Worm (Caenorhabditis elegans): Measurements from ENCODE around the gene mig-22.

The mig-22 gene

DNA sequence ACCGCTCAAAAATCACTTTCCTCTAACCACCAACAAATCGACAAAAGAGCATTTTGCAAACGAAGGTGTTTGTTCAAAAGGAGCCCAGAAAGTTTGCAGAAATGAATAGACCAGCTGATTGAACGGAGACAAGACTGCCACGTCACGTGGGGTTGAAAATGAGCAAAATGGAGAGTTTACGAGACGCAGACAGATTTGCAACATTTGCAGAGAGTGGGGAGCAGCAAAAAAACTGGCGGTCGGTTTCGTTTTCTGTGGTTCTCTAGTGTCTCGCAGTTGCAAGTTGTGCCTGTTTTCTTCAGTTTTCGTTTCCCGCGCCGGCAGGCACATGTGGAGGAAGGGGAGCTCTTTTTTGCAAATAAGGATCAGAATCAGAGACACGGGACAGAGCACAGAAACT lies 18.3 kb upstream of the mig-22 start:
- TF ChIP-seq hlh-30 (tag; optimal IDR thresholded peaks at IDR 0.05; ENCODE audit: insufficient read depth) (peak; percentile 58), ceh-18 (tag; optimal IDR thresholded peaks at IDR 0.05) (peak; percentile 65), ceh-30 (tag; optimal IDR thresholded peaks at IDR 0.05) (no peak)

DNA sequence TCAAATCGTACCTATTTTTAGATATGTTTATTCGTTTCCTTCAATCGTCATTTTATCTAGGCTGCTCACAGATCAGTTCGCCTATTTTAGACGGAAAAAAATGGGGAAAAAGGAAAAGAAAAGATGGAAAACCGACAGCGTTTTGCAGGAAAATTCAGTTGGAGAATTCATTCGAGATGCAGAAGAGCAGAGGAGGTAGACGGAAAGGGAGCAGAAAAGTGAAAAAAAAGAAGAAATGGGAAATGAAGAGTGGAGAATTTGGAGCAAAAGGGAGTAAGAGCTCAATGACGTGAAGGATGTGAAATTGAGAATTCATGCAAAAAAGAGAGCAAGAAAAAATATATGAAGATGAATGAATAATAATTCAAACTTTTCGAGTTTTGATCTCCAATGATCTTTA lies 17.4 kb upstream of the mig-22 start:
- TF ChIP-seq syd-9 (tag; optimal IDR thresholded peaks at IDR 0.05), result no peak
- peak; percentile 9 for TF ChIP-seq ceh-18 (tag; optimal IDR thresholded peaks at IDR 0.05)

DNA sequence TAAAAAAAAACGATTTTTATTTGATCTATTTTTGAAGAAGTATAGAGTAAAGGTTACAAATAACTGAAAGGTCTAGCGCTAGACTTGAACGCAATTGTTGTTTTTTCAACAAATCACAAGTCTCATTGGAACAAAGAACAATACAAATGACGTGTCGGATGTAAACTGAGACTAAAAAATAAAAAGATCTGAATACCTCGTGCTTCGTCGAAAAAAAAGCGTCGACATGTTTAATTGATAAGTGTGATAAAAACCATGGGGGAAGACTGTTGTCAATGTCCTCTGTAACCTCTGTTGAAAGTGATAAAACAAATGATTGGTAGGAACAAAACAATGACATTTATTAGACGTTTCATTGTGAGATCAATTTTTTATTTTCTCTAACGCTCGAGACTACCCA lies 15.6 kb upstream of the mig-22 start:
- TF ChIP-seq ama-1 (optimal IDR thresholded peaks at IDR 0.05), result no peak
- no peak for TF ChIP-seq K02D7.2 (tag; optimal IDR thresholded peaks at IDR 0.05)
- TF ChIP-seq sox-4 (tag; optimal IDR thresholded peaks at IDR 0.05), result no peak
- TF ChIP-seq hlh-8 (tag; optimal IDR thresholded peaks at IDR 0.05), result no peak
- TF ChIP-seq ets-4 (tag; optimal IDR thresholded peaks at IDR 0.05), result no peak
- TF ChIP-seq fkh-6 (tag; optimal IDR thresholded peaks at IDR 0.05), result no peak
- TF ChIP-seq C38D4.7 (GFP tag; optimal IDR thresholded peaks at IDR 0.05), result no peak
- no peak for TF ChIP-seq ceh-31 (tag; optimal IDR thresholded peaks at IDR 0.05)
- no peak for TF ChIP-seq sdc-2 (tag; optimal IDR thresholded peaks at IDR 0.05)
- TF ChIP-seq che-1 (tag; optimal IDR thresholded peaks at IDR 0.05), result no peak

DNA sequence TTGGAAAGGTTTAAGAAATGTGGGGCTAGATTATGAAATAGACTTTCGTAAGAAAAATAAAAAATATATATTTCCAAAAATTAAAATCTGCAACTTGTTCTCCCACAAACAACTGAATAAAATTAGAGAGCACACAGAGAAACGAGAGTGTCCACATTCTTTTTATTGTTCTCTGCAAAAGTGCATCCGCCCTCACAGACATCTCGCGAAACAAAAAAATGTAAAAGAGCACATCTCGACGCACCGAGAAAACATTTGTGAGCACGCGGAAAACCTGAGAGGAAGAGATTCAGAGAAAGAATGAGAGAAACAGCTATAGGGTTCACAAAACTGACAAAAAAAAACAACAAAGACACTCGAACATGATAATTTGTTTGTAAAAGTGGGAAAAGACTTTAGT lies 14.9 kb upstream of the mig-22 start:
- TF ChIP-seq ceh-31 (tag; optimal IDR thresholded peaks at IDR 0.05), result peak; percentile 14
- no peak for TF ChIP-seq odd-2 (tag; optimal IDR thresholded peaks at IDR 0.05)
- no peak for TF ChIP-seq ceh-2 (tag; optimal IDR thresholded peaks at IDR 0.05)
- TF ChIP-seq ref-2 (tag; optimal IDR thresholded peaks at IDR 0.05), result no peak
- no peak for TF ChIP-seq pag-3 (tag; optimal IDR thresholded peaks at IDR 0.05; ENCODE audit: borderline replicate concordance)
- TF ChIP-seq che-1 (tag; optimal IDR thresholded peaks at IDR 0.05), result no peak
- TF ChIP-seq unc-86 (tag; optimal IDR thresholded peaks at IDR 0.05), result no peak
- no peak for TF ChIP-seq unc-55 (GFP tag; optimal IDR thresholded peaks at IDR 0.05)

DNA sequence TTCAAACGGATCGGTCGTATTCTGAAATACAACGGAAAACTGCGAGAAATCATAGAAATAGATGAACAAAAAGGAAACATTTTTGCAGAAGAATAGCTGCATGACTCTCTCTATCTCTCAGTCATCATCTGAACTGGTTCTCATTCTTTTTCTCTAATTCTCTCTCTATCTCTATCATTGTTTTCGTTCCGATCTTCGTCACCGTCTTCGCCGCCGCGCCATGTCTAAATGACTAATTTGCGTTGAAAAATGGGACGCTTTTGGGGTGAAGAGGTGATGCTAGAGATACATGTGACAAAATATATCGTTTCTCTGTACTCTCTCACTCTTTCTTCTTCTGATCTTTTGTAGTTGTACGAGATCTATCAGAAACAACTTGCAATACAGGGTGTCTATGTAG lies 13.3 kb upstream of the mig-22 start:
- TF ChIP-seq nhr-232 (tag; optimal IDR thresholded peaks at IDR 0.05), result no peak
- no peak for TF ChIP-seq C38D4.7 (GFP tag; optimal IDR thresholded peaks at IDR 0.05)
- TF ChIP-seq pha-2 (tag; optimal IDR thresholded peaks at IDR 0.05), result no peak
- no peak for TF ChIP-seq ceh-22 (tag; optimal IDR thresholded peaks at IDR 0.05)
- no peak for TF ChIP-seq dmd-4 (tag; optimal IDR thresholded peaks at IDR 0.05; ENCODE audit: borderline replicate concordance)
- no peak for TF ChIP-seq ztf-16 (tag; optimal IDR thresholded peaks at IDR 0.05)
- TF ChIP-seq ttx-3 (tag; optimal IDR thresholded peaks at IDR 0.05), result no peak
- no peak for TF ChIP-seq hlh-6 (tag; optimal IDR thresholded peaks at IDR 0.05)
- TF ChIP-seq nhr-11 (tag; optimal IDR thresholded peaks at IDR 0.05), result no peak
- TF ChIP-seq T23F11.4 (GFP tag; optimal IDR thresholded peaks at IDR 0.05), result no peak
- no peak for TF ChIP-seq sox-2 (GFP tag; IDR thresholded peaks at IDR 0.05)
- TF ChIP-seq ceh-31 (tag; optimal IDR thresholded peaks at IDR 0.05), result no peak
- no peak for TF ChIP-seq npax-4 (tag; optimal IDR thresholded peaks at IDR 0.05)
- TF ChIP-seq ceh-24 (tag; optimal IDR thresholded peaks at IDR 0.05), result no peak
- TF ChIP-seq ahr-1 (tag; optimal IDR thresholded peaks at IDR 0.05), result no peak
- TF ChIP-seq lim-6 (tag; optimal IDR thresholded peaks at IDR 0.05), result no peak
- TF ChIP-seq ceh-48 (tag; optimal IDR thresholded peaks at IDR 0.05), result no peak
- TF ChIP-seq ceh-14 (tag; optimal IDR thresholded peaks at IDR 0.05), result no peak

DNA sequence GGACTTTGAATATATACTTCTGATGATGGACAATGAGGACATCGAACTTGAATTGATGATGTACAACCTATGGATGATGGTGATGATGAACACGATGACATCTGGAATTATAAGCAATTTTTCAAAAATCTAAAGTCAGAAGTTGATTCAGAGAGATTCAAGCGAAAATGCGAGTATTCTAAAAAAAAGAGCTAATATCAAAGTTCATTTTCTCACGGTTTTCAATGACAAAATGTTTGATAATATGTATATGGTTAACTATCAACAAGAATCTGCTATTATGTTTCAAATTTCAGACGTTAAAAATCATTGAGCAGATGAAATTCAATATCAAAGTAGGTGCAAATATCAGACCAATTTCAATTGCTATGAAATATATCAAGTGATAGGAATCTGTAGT lies 12.8 kb upstream of the mig-22 start, which contains the start of gene K02D10.4:
Gene K02D10.4, minus strand, starts transcription at position 101 of the 400 bp plus-strand sequence.
- TF ChIP-seq pha-4 (tag; optimal IDR thresholded peaks at IDR 0.05) (no peak), pax-1 (tag; optimal IDR thresholded peaks at IDR 0.05) (no peak), hlh-6 (tag; optimal IDR thresholded peaks at IDR 0.05) (no peak), T23F11.4 (GFP tag; optimal IDR thresholded peaks at IDR 0.05) (no peak), fax-1 (tag; optimal IDR thresholded peaks at IDR 0.05) (no peak), rnt-1 (tag; optimal IDR thresholded peaks at IDR 0.05) (no peak), zip-5 (tag; optimal IDR thresholded peaks at IDR 0.05) (no peak), fkh-10 (GFP tag; optimal IDR thresholded peaks at IDR 0.05) (no peak), eyg-1 (tag; optimal IDR thresholded peaks at IDR 0.05) (no peak), pag-3 (tag; optimal IDR thresholded peaks at IDR 0.05; ENCODE audit: borderline replicate concordance) (no peak), pat-9 (tag; optimal IDR thresholded peaks at IDR 0.05) (no peak), che-1 (tag; optimal IDR thresholded peaks at IDR 0.05) (no peak), sdc-2 (tag; optimal IDR thresholded peaks at IDR 0.05) (no peak), dve-1 (tag; optimal IDR thresholded peaks at IDR 0.05) (no peak), ceh-48 (tag; optimal IDR thresholded peaks at IDR 0.05) (no peak), lin-11 (tag; optimal IDR thresholded peaks at IDR 0.05) (no peak), nhr-11 (tag; optimal IDR thresholded peaks at IDR 0.05) (no peak), ahr-1 (tag; optimal IDR thresholded peaks at IDR 0.05) (no peak)
